Worm (Caenorhabditis elegans): ENCODE data around the gene F40B5.2.

DNA sequence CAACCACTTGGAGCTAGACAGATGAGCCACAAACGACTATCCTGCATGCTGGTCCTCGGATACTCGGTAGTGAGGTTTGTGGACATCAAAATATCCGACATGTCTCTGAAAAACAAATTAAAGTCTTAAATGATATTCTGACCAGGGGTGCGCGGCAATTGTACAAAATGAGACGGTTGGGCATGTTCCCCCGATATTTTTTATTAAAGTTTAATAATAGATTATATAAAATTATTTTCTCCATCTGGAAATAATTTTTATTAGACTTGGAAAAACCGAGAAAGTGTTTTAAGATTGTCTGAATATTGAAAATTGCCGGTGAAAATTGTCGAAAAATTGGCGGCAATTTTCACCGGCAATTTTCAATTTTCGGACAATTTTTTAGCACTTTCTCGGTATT lies 39.9 kb upstream of the F40B5.2 start, which contains the start of gene F55E10.4:
- TF ChIP-seq klf-2 (GFP tag; conservative IDR thresholded peaks at IDR 0.05), result no peak
- TF ChIP-seq ztf-29 (GFP tag; IDR thresholded peaks at IDR 0.05), result no peak
- TF ChIP-seq med-1 (GFP tag; optimal IDR thresholded peaks at IDR 0.05; ENCODE audit: insufficient read depth), result no peak
- TF ChIP-seq cog-1 (tag; optimal IDR thresholded peaks at IDR 0.05), result no peak
- no peak for TF ChIP-seq ref-1 (GFP tag; conservative IDR thresholded peaks at IDR 0.05)
- no peak for TF ChIP-seq flt-1 (GFP tag; IDR thresholded peaks at IDR 0.05)
- TF ChIP-seq ztf-23 (GFP tag; IDR thresholded peaks at IDR 0.05), result no peak
